Fruit fly (Drosophila melanogaster): Measurements from ENCODE around the gene Ptpa.

Gene Ptpa

DNA sequence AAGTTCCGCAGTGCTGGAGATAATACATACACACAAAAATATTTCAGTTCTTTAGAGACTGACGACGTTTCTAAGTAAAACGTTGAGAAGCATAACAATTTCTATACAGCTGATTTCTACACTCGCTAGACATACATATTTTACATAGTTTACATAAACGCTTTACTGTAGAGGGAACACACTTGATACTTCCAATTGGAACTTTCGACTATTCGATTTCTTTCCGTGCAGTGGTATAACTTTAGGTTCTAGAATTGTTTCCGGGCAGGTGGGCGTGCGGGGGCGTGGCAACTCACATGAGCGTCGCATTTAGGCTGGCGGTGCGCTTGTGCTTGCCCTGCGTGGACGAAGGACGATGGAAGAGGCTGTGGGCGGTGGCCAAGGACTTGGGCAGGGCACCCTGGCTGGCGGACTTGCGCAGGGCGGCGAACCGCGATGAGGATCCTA is 4.3 kb upstream of the Ptpa start (continued):
- TF ChIP-seq CG9609 (GFP tag; optimal IDR thresholded peaks at IDR 0.05) (peak; percentile 2), z (GFP tag; IDR thresholded peaks at IDR 0.05) (no peak), CG4820 (GFP tag; optimal IDR thresholded peaks at IDR 0.05) (no peak), gro (GFP tag; optimal IDR thresholded peaks at IDR 0.05) (no peak), CG8290 (GFP tag; optimal IDR thresholded peaks at IDR 0.05) (no peak), CG8290 (tag; optimal IDR thresholded peaks at IDR 0.05) (peak in 1 of 2 experiments; percentile 35), zen (tag; optimal IDR thresholded peaks at IDR 0.05) (no peak), CG7372 (GFP tag; IDR thresholded peaks at IDR 0.05) (no peak), ab (GFP tag; optimal IDR thresholded peaks at IDR 0.05) (no peak), Lpt (GFP tag; optimal IDR thresholded peaks at IDR 0.05) (no peak), phol (tag; optimal IDR thresholded peaks at IDR 0.05) (peak; percentile 15), Dad (GFP tag; optimal IDR thresholded peaks at IDR 0.05) (no peak), NfI (GFP tag; optimal IDR thresholded peaks at IDR 0.05) (peak; percentile 4), sc (optimal IDR thresholded peaks at IDR 0.05) (no peak), sc (GFP tag; optimal IDR thresholded peaks at IDR 0.05) (no peak), NC2β (GFP tag; optimal IDR thresholded peaks at IDR 0.05) (no peak), unc-4 (GFP tag; IDR thresholded peaks at IDR 0.05; ENCODE audit: partially characterized antibody) (no peak), Eip74EF (GFP tag; optimal IDR thresholded peaks at IDR 0.05) (no peak), CG14965 (GFP tag; optimal IDR thresholded peaks at IDR 0.05; ENCODE audit: borderline replicate concordance) (no peak), Optix (GFP tag; IDR thresholded peaks at IDR 0.05) (no peak), twi (tag; optimal IDR thresholded peaks at IDR 0.05) (no peak), NC2α (GFP tag; optimal IDR thresholded peaks at IDR 0.05) (no peak), CG6689 (GFP tag; IDR thresholded peaks at IDR 0.05) (no peak), gsb (GFP tag; IDR thresholded peaks at IDR 0.05) (no peak), CG17829 (tag; optimal IDR thresholded peaks at IDR 0.05) (no peak), sr (GFP tag; IDR thresholded peaks at IDR 0.05) (no peak), CG4707 (GFP tag; optimal IDR thresholded peaks at IDR 0.05) (no peak), Hand (GFP tag; optimal IDR thresholded peaks at IDR 0.05) (no peak), tin (GFP tag; optimal IDR thresholded peaks at IDR 0.05) (no peak), CG17186 (GFP tag; optimal IDR thresholded peaks at IDR 0.05) (no peak), gt (GFP tag; IDR thresholded peaks at IDR 0.05) (no peak), CG3163 (GFP tag; optimal IDR thresholded peaks at IDR 0.05) (no peak), CG5953 (GFP tag; IDR thresholded peaks at IDR 0.05) (no peak), CG12942 (GFP tag; optimal IDR thresholded peaks at IDR 0.05) (no peak), CG10431 (GFP tag; optimal IDR thresholded peaks at IDR 0.05) (no peak), ewg (GFP tag; optimal IDR thresholded peaks at IDR 0.05) (no peak), nerfin-1 (tag; optimal IDR thresholded peaks at IDR 0.05) (no peak), nom (GFP tag; optimal IDR thresholded peaks at IDR 0.05) (no peak), CG8924 (tag; optimal IDR thresholded peaks at IDR 0.05) (no peak), Bgb (GFP tag; IDR thresholded peaks at IDR 0.05; ENCODE audit: partially characterized antibody) (peak; percentile 67), repo (GFP tag; optimal IDR thresholded peaks at IDR 0.05) (no peak), CG17361 (GFP tag; IDR thresholded peaks at IDR 0.05) (no peak), p53 (GFP tag; optimal IDR thresholded peaks at IDR 0.05) (no peak), exex (tag; optimal IDR thresholded peaks at IDR 0.05) (no peak), CG3281 (GFP tag; optimal IDR thresholded peaks at IDR 0.05) (no peak), CG3847 (GFP tag; IDR thresholded peaks at IDR 0.05) (no peak), CG1832 (GFP tag; optimal IDR thresholded peaks at IDR 0.05) (no peak), Ets65A (GFP tag) (peak; percentile 91), Doc2 (GFP tag; IDR thresholded peaks at IDR 0.05) (no peak), vfl (GFP tag; optimal IDR thresholded peaks at IDR 0.05) (no peak), pnt (GFP tag; optimal IDR thresholded peaks at IDR 0.05) (no peak), tna (GFP tag; IDR thresholded peaks at IDR 0.05; ENCODE audit: partially characterized antibody) (no peak), ara (GFP tag; IDR thresholded peaks at IDR 0.05) (peak; percentile 50)
